Worm (Caenorhabditis elegans) whole organism, mixed stage, embryonic: ENCODE data around the gene Y54F10BM.3.

ENCODE experiments used
- M03D4.4 ChIP-seq: sonication (generic microtip); optimal IDR thresholded peaks from 2 replicates; lab custom pipeline; 2017; ENCODE audit warnings: mild to moderate bottlenecking, missing genetic modification characterization, missing compliant biosample characterization
- bed-3 ChIP-seq: fragments of 200-800 bp; sonication (Bioruptor generic); optimal IDR thresholded peaks from 3 replicates; lab custom pipeline; 2018; ENCODE audit warnings: mild to moderate bottlenecking, missing genetic modification characterization, moderate library complexity, missing compliant biosample characterization
- blmp-1 ChIP-seq: fragments of 150-350 bp; optimal IDR thresholded peaks from 2 replicates; lab custom pipeline; 2014; ENCODE audit warnings: missing biosample characterization, missing genetic modification characterization
- ceh-43 ChIP-seq: fragments of 200-800 bp; sonication (Bioruptor generic); optimal IDR thresholded peaks from 2 replicates; lab custom pipeline; 2018; ENCODE audit warnings: mild to moderate bottlenecking, missing genetic modification characterization, moderate library complexity, missing compliant biosample characterization
- ceh-83 ChIP-seq: fragments of 200-800 bp; sonication (Bioruptor generic); optimal IDR thresholded peaks from 2 replicates; lab custom pipeline; 2018; ENCODE audit warnings: mild to moderate bottlenecking, missing genetic modification characterization, missing compliant biosample characterization
- ces-1 ChIP-seq: fragments of 150-350 bp; optimal IDR thresholded peaks from 2 replicates; lab custom pipeline; 2014; ENCODE audit warnings: missing biosample characterization, missing genetic modification reagents, missing genetic modification characterization
- cnd-1 ChIP-seq: fragments of 200-800 bp; sonication (Bioruptor generic); optimal IDR thresholded peaks from 2 replicates; lab custom pipeline; 2018; ENCODE audit warnings: mild to moderate bottlenecking, missing genetic modification characterization, missing compliant biosample characterization
- drap-1 ChIP-seq: fragments of 200-800 bp; sonication (Bioruptor generic); optimal IDR thresholded peaks from 3 replicates; lab custom pipeline; 2018; ENCODE audit warnings: mild to moderate bottlenecking, missing genetic modification characterization, missing compliant biosample characterization
- elt-1 ChIP-seq: sonication (generic microtip); optimal IDR thresholded peaks from 2 replicates; lab custom pipeline; 2017; ENCODE audit warnings: missing genetic modification characterization, mild to moderate bottlenecking, missing compliant biosample characterization, antibody characterized with exemption, moderate library complexity, borderline replicate concordance; ENCODE audit not compliant: insufficient read depth
- elt-3 ChIP-seq: fragments of 150-350 bp; optimal IDR thresholded peaks from 2 replicates; lab custom pipeline; 2014; ENCODE audit warnings: missing biosample characterization, missing genetic modification characterization
- flh-1 ChIP-seq: fragments of 200-800 bp; sonication (Bioruptor generic); optimal IDR thresholded peaks from 2 replicates; lab custom pipeline; 2018; ENCODE audit warnings: mild to moderate bottlenecking, missing genetic modification characterization, moderate library complexity, missing compliant biosample characterization
- ham-2 ChIP-seq: fragments of 200-800 bp; sonication (Bioruptor generic); optimal IDR thresholded peaks from 2 replicates; lab custom pipeline; 2018; ENCODE audit warnings: mild to moderate bottlenecking, missing genetic modification characterization, missing compliant biosample characterization
- hlh-1 ChIP-seq: fragments of 150-350 bp; optimal IDR thresholded peaks from 2 replicates; lab custom pipeline; 2014; ENCODE audit warnings: missing biosample characterization, missing genetic modification reagents, missing genetic modification characterization
- lin-13 ChIP-seq: fragments of 150-350 bp; optimal IDR thresholded peaks from 2 replicates; lab custom pipeline; 2014; ENCODE audit warnings: missing biosample characterization, missing genetic modification characterization
- lin-32 ChIP-seq: fragments of 200-800 bp; sonication (Bioruptor generic); optimal IDR thresholded peaks from 2 replicates; lab custom pipeline; 2018; ENCODE audit warnings: mild to moderate bottlenecking, missing genetic modification characterization, missing compliant biosample characterization
- lsy-2 ChIP-seq: fragments of 150-350 bp; optimal IDR thresholded peaks from 2 replicates; lab custom pipeline; 2014; ENCODE audit warnings: missing biosample characterization, missing genetic modification characterization
- mab-5 ChIP-seq: fragments of 150-350 bp; optimal IDR thresholded peaks from 2 replicates; lab custom pipeline; 2014; ENCODE audit warnings: missing biosample characterization, missing genetic modification characterization
- mep-1 ChIP-seq: fragments of 150-350 bp; optimal IDR thresholded peaks from 2 replicates; lab custom pipeline; 2017; ENCODE audit warnings: missing biosample characterization, missing genetic modification reagents, missing genetic modification characterization, inconsistent platforms
- mls-2 ChIP-seq: sonication (generic microtip); optimal IDR thresholded peaks from 2 replicates; lab custom pipeline; 2016; ENCODE audit warnings: mild to moderate bottlenecking, missing genetic modification characterization, moderate library complexity, missing compliant biosample characterization
- nhr-237 ChIP-seq: fragments of 150-350 bp; optimal IDR thresholded peaks from 2 replicates; lab custom pipeline; 2014; ENCODE audit warnings: missing biosample characterization, missing genetic modification characterization
- nhr-28 ChIP-seq: fragments of 150-350 bp; optimal IDR thresholded peaks from 2 replicates; lab custom pipeline; 2014; ENCODE audit warnings: missing biosample characterization, missing genetic modification characterization
- nhr-76 ChIP-seq: sonication (generic microtip); optimal IDR thresholded peaks from 2 replicates; lab custom pipeline; 2017; ENCODE audit warnings: missing biosample characterization, missing genetic modification characterization
- pha-4 ChIP-seq: fragments of 150-350 bp; optimal IDR thresholded peaks from 2 replicates; lab custom pipeline; 2018; ENCODE audit warnings: missing biosample characterization, missing genetic modification reagents, missing genetic modification characterization
- sem-2 ChIP-seq: fragments of 200-800 bp; sonication (Bioruptor generic); optimal IDR thresholded peaks from 2 replicates; lab custom pipeline; 2018; ENCODE audit warnings: mild to moderate bottlenecking, missing genetic modification characterization, missing compliant biosample characterization
- snpc-4 ChIP-seq: fragments of 150-350 bp; optimal IDR thresholded peaks from 2 replicates; lab custom pipeline; 2014; ENCODE audit warnings: missing biosample characterization, missing genetic modification characterization
- sptf-1 ChIP-seq: sonication (generic microtip); optimal IDR thresholded peaks from 2 replicates; lab custom pipeline; 2017; ENCODE audit warnings: mild to moderate bottlenecking, missing genetic modification characterization, moderate library complexity, missing compliant biosample characterization
- tbx-8 ChIP-seq: fragments of 200-800 bp; sonication (Bioruptor generic); optimal IDR thresholded peaks from 2 replicates; lab custom pipeline; 2018; ENCODE audit warnings: mild to moderate bottlenecking, missing genetic modification characterization, moderate library complexity, missing compliant biosample characterization
- unc-120 ChIP-seq: sonication (generic microtip); optimal IDR thresholded peaks from 2 replicates; lab custom pipeline; 2017; ENCODE audit warnings: missing genetic modification characterization, missing compliant biosample characterization; ENCODE audit not compliant: poor library complexity, severe bottlenecking
- unc-39 ChIP-seq: fragments of 150-350 bp; optimal IDR thresholded peaks from 2 replicates; lab custom pipeline; 2014; ENCODE audit warnings: missing biosample characterization, missing genetic modification characterization
- unc-62 ChIP-seq: fragments of 150-350 bp; optimal IDR thresholded peaks from 2 replicates; lab custom pipeline; 2014; ENCODE audit warnings: missing biosample characterization, missing genetic modification reagents, missing genetic modification characterization
- zip-8 ChIP-seq: fragments of 150-350 bp; optimal IDR thresholded peaks from 2 replicates; lab custom pipeline; 2014; ENCODE audit warnings: missing biosample characterization, missing genetic modification characterization
- ztf-11 ChIP-seq: fragments of 150-350 bp; optimal IDR thresholded peaks from 2 replicates; lab custom pipeline; 2014; ENCODE audit warnings: missing biosample characterization, missing genetic modification characterization

Gene Y54F10BM.3

DNA sequence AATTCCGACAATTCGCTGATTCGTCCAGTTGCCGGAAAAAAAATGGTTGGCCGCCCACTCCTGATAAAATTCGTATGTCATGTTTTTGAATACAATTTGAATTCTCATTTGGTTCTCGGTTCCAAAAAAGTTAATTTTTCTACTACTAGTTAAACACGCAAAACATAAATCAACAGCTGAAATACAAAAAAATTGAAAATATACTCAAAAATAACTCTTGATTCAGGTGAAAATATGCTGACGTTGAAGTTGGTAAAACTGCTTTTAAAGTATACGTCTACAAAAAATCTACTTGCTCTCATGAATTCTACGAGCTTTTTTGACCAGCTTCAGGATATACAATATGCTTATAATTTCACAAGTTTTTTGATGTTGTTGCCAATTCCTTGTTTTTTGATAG, 41.4 kb upstream of the Y54F10BM.3 start, which contains the start of gene srz-56:
Gene srz-56 (plus strand): TSS at position 301 of the 400 bp plus-strand sequence.
- no peak for TF ChIP-seq unc-120
- no peak for TF ChIP-seq ham-2 (GFP tag; lab: Kevin White, UChicago)
- no peak for TF ChIP-seq nhr-28 (tag; lab: Kevin White, UChicago)
- no peak for TF ChIP-seq snpc-4
- TF ChIP-seq mab-5 (tag; lab: Kevin White, UChicago), result no peak
- TF ChIP-seq drap-1 (GFP tag; lab: Kevin White, UChicago), result no peak
- no peak for TF ChIP-seq sem-2 (GFP tag; lab: Kevin White, UChicago)
- TF ChIP-seq elt-3, result no peak
- TF ChIP-seq flh-1 (GFP tag; lab: Kevin White, UChicago), result no peak
- no peak for TF ChIP-seq ceh-43 (GFP tag; lab: Kevin White, UChicago)
- no peak for TF ChIP-seq lsy-2 (tag; lab: Kevin White, UChicago)
- no peak for TF ChIP-seq lin-13 (tag; lab: Kevin White, UChicago)
- TF ChIP-seq ces-1 (GFP tag; lab: Kevin White, UChicago), result no peak
- no peak for TF ChIP-seq mep-1 (tag; lab: Kevin White, UChicago)
- no peak for TF ChIP-seq mls-2 (tag; lab: Kevin White, UChicago)
- no peak for TF ChIP-seq hlh-1 (tag; lab: Kevin White, UChicago)
- no peak for TF ChIP-seq nhr-76 (tag; lab: Kevin White, UChicago)
- TF ChIP-seq unc-39, result no peak

DNA sequence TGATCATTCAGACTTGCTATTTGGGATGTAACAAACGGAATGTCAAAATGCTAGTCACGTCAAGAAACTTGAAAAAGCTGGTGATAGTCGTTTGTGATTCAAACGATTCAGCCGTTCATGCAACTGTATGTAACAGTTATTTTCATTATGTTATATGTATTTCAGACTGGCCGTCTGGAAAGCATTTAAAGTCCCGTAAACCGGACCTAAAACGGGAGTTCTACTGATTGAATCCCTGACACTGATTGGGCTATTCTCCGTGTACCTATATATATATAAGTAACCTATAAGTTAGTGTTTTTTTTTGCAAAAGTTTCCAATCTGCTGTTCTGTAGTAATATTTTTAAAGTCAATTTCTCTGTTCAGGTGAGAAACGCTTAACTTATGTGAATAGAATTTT, 38.2 kb upstream of the Y54F10BM.3 start:
- TF ChIP-seq tbx-8 (no peak), zip-8 (tag; lab: Kevin White, UChicago) (no peak), lin-13 (tag; lab: Kevin White, UChicago) (no peak), hlh-1 (tag; lab: Kevin White, UChicago) (no peak), nhr-237 (no peak), lsy-2 (tag; lab: Kevin White, UChicago) (no peak), ceh-43 (GFP tag; lab: Kevin White, UChicago) (no peak), snpc-4 (no peak), sem-2 (GFP tag; lab: Kevin White, UChicago) (no peak), lin-32 (GFP tag; lab: Kevin White, UChicago) (no peak), ztf-11 (tag; lab: Kevin White, UChicago) (no peak)
- TF ChIP-seq, all 35 proteins: peak for 0

DNA sequence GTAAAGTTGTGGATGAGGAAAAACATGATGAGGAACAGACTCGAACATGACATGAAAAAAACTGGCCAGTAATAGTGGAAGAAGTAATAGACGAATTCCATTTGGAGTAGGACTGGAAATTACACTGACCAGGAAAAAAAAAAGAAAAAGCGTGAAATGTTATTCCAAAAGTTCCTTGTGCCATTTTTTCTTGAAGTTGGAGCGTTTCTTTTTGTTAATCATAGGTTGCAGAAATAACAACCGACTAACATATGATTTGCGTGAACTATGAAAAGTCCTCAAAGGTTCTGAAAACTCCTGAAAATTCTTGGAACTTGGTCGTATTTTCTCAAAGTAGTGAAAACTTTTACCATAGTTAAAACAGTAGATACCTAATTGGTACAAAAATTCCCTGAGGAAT, 36.1 kb upstream of the Y54F10BM.3 start, which contains the start of gene srd-67:
Gene srd-67 (minus strand): TSS at position 101 of the 400 bp plus-strand sequence.
- TF ChIP-seq snpc-4 (no peak), blmp-1 (no peak), M03D4.4 (no peak), elt-1 (tag; lab: Kevin White, UChicago) (no peak), lin-13 (tag; lab: Kevin White, UChicago) (no peak), elt-3 (no peak), ceh-43 (GFP tag; lab: Kevin White, UChicago) (no peak), drap-1 (GFP tag; lab: Kevin White, UChicago) (no peak), mls-2 (tag; lab: Kevin White, UChicago) (no peak), ztf-11 (tag; lab: Kevin White, UChicago) (no peak), sptf-1 (tag; lab: Kevin White, UChicago) (no peak)

DNA sequence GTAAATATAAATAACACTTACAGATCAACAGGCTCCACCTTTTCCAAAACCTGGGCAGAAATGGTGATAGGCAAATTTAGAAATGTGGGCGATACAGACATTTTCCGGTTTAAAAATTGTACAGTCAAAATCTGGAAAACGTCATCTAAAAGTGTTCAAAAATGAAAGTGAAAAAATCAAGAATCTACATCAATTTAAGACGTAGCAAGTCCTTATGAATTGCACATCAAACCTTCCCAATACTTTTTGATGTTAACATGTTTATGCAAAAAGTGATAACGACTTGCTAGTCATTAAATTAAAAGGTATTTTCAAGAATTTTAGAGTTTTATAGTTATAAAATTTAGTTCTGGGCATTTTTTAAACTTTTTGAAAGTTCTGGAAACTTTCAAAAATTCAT, 30.5 kb upstream of the Y54F10BM.3 start, which contains the start of gene fbxa-7:
Gene fbxa-7 (minus strand): TSS at position 101 of the 400 bp plus-strand sequence.
- TF ChIP-seq nhr-76 (tag; lab: Kevin White, UChicago) (no peak), bed-3 (GFP tag; lab: Kevin White, UChicago) (no peak), unc-62 (no peak), ham-2 (GFP tag; lab: Kevin White, UChicago) (no peak), nhr-237 (no peak), cnd-1 (tag; lab: Kevin White, UChicago) (no peak), unc-39 (no peak), lsy-2 (tag; lab: Kevin White, UChicago) (no peak), snpc-4 (no peak), mab-5 (tag; lab: Kevin White, UChicago) (no peak), ceh-43 (GFP tag; lab: Kevin White, UChicago) (no peak), drap-1 (GFP tag; lab: Kevin White, UChicago) (no peak)

DNA sequence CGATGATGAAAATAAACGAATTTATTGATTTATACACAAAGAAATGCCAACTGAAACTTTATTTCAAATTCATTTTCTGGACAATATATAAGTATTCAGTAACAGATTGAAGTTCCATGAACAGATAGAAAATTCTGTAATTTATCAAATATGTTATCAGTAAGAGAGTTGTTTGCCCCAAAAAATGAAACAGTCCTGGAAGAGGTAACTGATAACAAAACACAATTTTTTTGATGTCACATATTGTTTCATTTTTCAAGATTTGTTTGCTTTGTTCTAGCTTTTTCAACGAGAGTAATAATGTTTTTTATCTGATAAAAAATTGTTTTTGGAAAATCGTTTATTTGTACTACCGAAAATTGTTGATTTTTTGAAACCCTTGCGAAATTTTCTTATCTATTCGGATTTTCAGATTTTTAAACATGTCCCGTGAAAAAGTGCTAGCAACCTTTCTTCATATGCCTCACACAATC, 28.8 kb upstream of the Y54F10BM.3 start, which contains the start of gene fbxa-73:
Gene fbxa-73 (plus strand): TSS at position 423 of the 473 bp plus-strand sequence.
- TF ChIP-seq elt-1 (tag; lab: Kevin White, UChicago) (no peak), pha-4 (no peak), mab-5 (tag; lab: Kevin White, UChicago) (no peak), lsy-2 (tag; lab: Kevin White, UChicago) (no peak), mls-2 (tag; lab: Kevin White, UChicago) (no peak), snpc-4 (no peak), cnd-1 (tag; lab: Kevin White, UChicago) (no peak), hlh-1 (tag; lab: Kevin White, UChicago) (no peak), unc-120 (no peak), ceh-83 (GFP tag; lab: Kevin White, UChicago) (no peak), sem-2 (GFP tag; lab: Kevin White, UChicago) (no peak), blmp-1 (no peak), tbx-8 (no peak), nhr-237 (no peak), unc-62 (no peak)
- TF ChIP-seq, all 35 proteins: peak for 0
